Fruit fly (Drosophila melanogaster) whole organism, pupa: Measurements from ENCODE around the gene Charon.

Source experiments
- CG12605 ChIP-seq: fragments of 200-800 bp; sonication (Bioruptor generic); IDR thresholded peaks from 2 replicates; pipeline ENCODE4 v1.3.6; 2022; ENCODE audit warnings: missing biosample characterization, missing genetic modification characterization
- CG14655 ChIP-seq: fragments of 200-800 bp; sonication (Bioruptor generic); optimal IDR thresholded peaks from 3 replicates; lab custom pipeline; 2017; ENCODE audit warnings: mild to moderate bottlenecking, missing biosample characterization, missing genetic modification reagents, missing genetic modification characterization
- CG9948 ChIP-seq: fragments of 200-800 bp; sonication (Bioruptor generic); optimal IDR thresholded peaks from 2 replicates; lab custom pipeline; 2018; ENCODE audit warnings: missing biosample characterization, mild to moderate bottlenecking, missing genetic modification characterization, moderate library complexity
- D1 ChIP-seq: fragments of 200-800 bp; sonication (Bioruptor generic); optimal IDR thresholded peaks from 2 replicates; lab custom pipeline; 2018; ENCODE audit warnings: missing biosample characterization, mild to moderate bottlenecking, missing genetic modification characterization, moderate library complexity
- Ets98B ChIP-seq: fragments of 200-800 bp; sonication (Bioruptor generic); IDR thresholded peaks from 2 replicates; pipeline ENCODE4 v1.3.6; 2022; ENCODE audit warnings: missing biosample characterization, missing genetic modification characterization
- Pif1A ChIP-seq: fragments of 200-800 bp; sonication (Bioruptor generic); optimal IDR thresholded peaks from 3 replicates; lab custom pipeline; 2016; ENCODE audit warnings: missing biosample characterization, missing genetic modification characterization
- Pif1B ChIP-seq: fragments of 200-800 bp; sonication (Bioruptor generic); optimal IDR thresholded peaks from 3 replicates; lab custom pipeline; 2016; ENCODE audit warnings: missing biosample characterization, missing genetic modification characterization
- Snoo ChIP-seq: fragments of 200-800 bp; sonication (Bioruptor generic); optimal IDR thresholded peaks from 3 replicates; lab custom pipeline; 2017; ENCODE audit warnings: missing biosample characterization, mild to moderate bottlenecking, missing genetic modification characterization, inconsistent platforms
- fd96Ca ChIP-seq: fragments of 200-800 bp; sonication (Bioruptor generic); IDR thresholded peaks from 3 replicates; pipeline ENCODE4 v1.3.6; 2022; ENCODE audit warnings: missing biosample characterization, missing genetic modification characterization

DNA sequence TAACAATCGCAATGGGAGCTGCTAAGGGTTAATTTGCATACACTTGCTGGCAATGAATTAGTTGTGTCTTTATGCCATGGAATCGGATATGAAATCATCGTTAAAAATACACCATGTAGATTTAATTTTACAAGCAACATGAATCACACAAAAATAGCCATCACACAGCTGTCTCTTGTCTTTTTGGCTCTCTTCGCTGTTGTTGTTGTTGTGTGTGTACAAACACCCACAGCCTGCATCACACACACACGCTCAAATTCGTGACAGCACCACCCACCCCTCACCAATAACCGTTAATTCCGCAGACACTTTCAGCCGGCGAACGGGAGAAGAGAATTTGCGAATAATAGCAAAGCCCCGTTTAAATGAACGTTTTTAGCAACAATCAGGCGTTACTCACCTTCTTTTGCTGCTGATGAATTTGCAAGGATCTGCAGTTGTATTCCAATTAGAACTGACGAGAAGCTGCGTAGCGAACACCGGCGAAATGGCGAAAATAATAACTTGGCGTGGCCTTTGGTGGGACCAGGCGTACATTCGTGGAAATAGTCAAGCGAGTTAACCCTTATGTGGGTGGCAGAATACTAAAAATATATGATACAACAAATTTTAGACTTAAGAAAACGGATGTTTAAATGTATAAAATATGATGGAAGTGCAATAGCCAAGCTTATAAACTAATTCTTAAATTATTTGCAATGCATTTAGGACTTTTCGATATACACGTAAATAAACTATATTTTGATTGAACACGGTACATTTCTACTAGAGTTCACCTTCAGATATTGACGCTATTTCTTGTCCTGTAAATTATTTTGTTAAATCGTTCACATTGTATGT is 14.7 kb downstream of the Charon start, which contains the start of gene capt:
- TF ChIP-seq fd96Ca (GFP tag; lab: Robert Waterston, UW), result no peak
- no peak for TF ChIP-seq Snoo
- TF ChIP-seq CG12605 (GFP tag; lab: Robert Waterston, UW), result no peak
- TF ChIP-seq CG14655 (GFP tag; lab: Kevin White, UChicago), result no peak
- TF ChIP-seq Ets98B (GFP tag; lab: Robert Waterston, UW), result peak; percentile 7; the same call in 1 of the 2 replicates
- no peak for TF ChIP-seq D1 (tag; lab: Kevin White, UChicago)
- TF ChIP-seq CG9948 (tag; lab: Kevin White, UChicago), result peak; percentile 23
- TF ChIP-seq Pif1B (GFP tag; lab: Kevin White, UChicago), result no peak
- TF ChIP-seq Pif1A (GFP tag; lab: Kevin White, UChicago), result no peak
